Worm (Caenorhabditis elegans): ENCODE results near the gene aldo-2.

aldo-2 gene

ce11 chrIII:5874263-5874662 lies 2.2 kb downstream of the aldo-2 start (continued):
- TF ChIP-seq cebp-1 (GFP tag; IDR thresholded peaks at IDR 0.05), result no peak
- TF ChIP-seq cebp-1 (tag; optimal IDR thresholded peaks at IDR 0.05), result peak; percentile 21
- no peak for TF ChIP-seq F37B4.10 (GFP tag; IDR thresholded peaks at IDR 0.05)
- no peak for TF ChIP-seq ztf-3 (GFP tag; optimal IDR thresholded peaks at IDR 0.05)
- TF ChIP-seq lsy-27 (tag; optimal IDR thresholded peaks at IDR 0.05; ENCODE audit: borderline replicate concordance, insufficient read depth), result no peak
- TF ChIP-seq ztf-28 (GFP tag; IDR thresholded peaks at IDR 0.05), result no peak
- no peak for TF ChIP-seq him-1 (tag; optimal IDR thresholded peaks at IDR 0.05)
- TF ChIP-seq hrde-1 (tag; optimal IDR thresholded peaks at IDR 0.05; ENCODE audit: borderline replicate concordance), result peak; percentile 68
- peak; percentile 69; the same call in 1 of the 2 replicates for TF ChIP-seq madf-3 (GFP tag; IDR thresholded peaks at IDR 0.05)
- peak; percentile 12 for TF ChIP-seq sdz-38 (tag; optimal IDR thresholded peaks at IDR 0.05)
- TF ChIP-seq sptf-2 (GFP tag; optimal IDR thresholded peaks at IDR 0.05), result no peak
- TF ChIP-seq lin-35 (GFP tag; optimal IDR thresholded peaks at IDR 0.05), result peak in 1 of 3 experiments; percentile 56
- no peak for TF ChIP-seq ztf-18 (tag; optimal IDR thresholded peaks at IDR 0.05)
- no peak for TF ChIP-seq nhr-120 (GFP tag; IDR thresholded peaks at IDR 0.05)
- TF ChIP-seq egl-44 (GFP tag; IDR thresholded peaks at IDR 0.05), result no peak
- TF ChIP-seq tlf-1 (GFP tag; optimal IDR thresholded peaks at IDR 0.05), result peak; percentile 41
- TF ChIP-seq hmg-1.2 (GFP tag; IDR thresholded peaks at IDR 0.05), result no peak
- peak; percentile 89 for TF ChIP-seq ama-1 (optimal IDR thresholded peaks at IDR 0.05)
- TF ChIP-seq ama-1 (GFP tag; optimal IDR thresholded peaks at IDR 0.05), result peak in 1 of 2 experiments; percentile 3
- no peak for TF ChIP-seq B0261.1 (tag; optimal IDR thresholded peaks at IDR 0.05)
- no peak for TF ChIP-seq hlh-12 (tag; optimal IDR thresholded peaks at IDR 0.05)
- TF ChIP-seq aptf-2 (GFP tag; conservative IDR thresholded peaks at IDR 0.05), result no peak
- TF ChIP-seq lsl-1 (GFP tag; optimal IDR thresholded peaks at IDR 0.05), result no peak
- TF ChIP-seq ZK185.1 (tag; optimal IDR thresholded peaks at IDR 0.05; ENCODE audit: poor library complexity, severe bottlenecking), result peak; percentile 42
- TF ChIP-seq aptf-3 (GFP tag; IDR thresholded peaks at IDR 0.05), result no peak
- TF ChIP-seq ceh-40 (GFP tag; IDR thresholded peaks at IDR 0.05), result no peak
- no peak for TF ChIP-seq F49E8.2 (tag; optimal IDR thresholded peaks at IDR 0.05; ENCODE audit: insufficient read depth)
- TF ChIP-seq nhr-179 (tag; optimal IDR thresholded peaks at IDR 0.05), result no peak
- no peak for TF ChIP-seq bed-2 (GFP tag; IDR thresholded peaks at IDR 0.05)
- no peak for TF ChIP-seq athp-1 (tag; optimal IDR thresholded peaks at IDR 0.05)
- peak; percentile 4 for TF ChIP-seq tbp1 (GFP tag; optimal IDR thresholded peaks at IDR 0.05)
- TF ChIP-seq ceh-100 (GFP tag; IDR thresholded peaks at IDR 0.05), result no peak
- no peak for TF ChIP-seq F33H1.4 (GFP tag; IDR thresholded peaks at IDR 0.05)
- TF ChIP-seq snpc-1.3 (tag; optimal IDR thresholded peaks at IDR 0.05; ENCODE audit: insufficient read depth), result no peak
- no peak for TF ChIP-seq gei-17 (GFP tag; optimal IDR thresholded peaks at IDR 0.05)
- TF ChIP-seq unc-130 (GFP tag; optimal IDR thresholded peaks at IDR 0.05), result no peak
- peak; percentile 74 for TF ChIP-seq Y53G8AR.9 (GFP tag; conservative IDR thresholded peaks at IDR 0.05)
- no peak for TF ChIP-seq F57C9.4 (tag; optimal IDR thresholded peaks at IDR 0.05)
- no peak for TF ChIP-seq attf-5 (GFP tag; optimal IDR thresholded peaks at IDR 0.05)
- peak; percentile 73; the same call in 1 of the 2 replicates for TF ChIP-seq lin-26 (GFP tag; IDR thresholded peaks at IDR 0.05)
- TF ChIP-seq Y67H2A.10 (GFP tag; conservative IDR thresholded peaks at IDR 0.05), result no peak
- peak; percentile 65 for TF ChIP-seq ekl-4 (GFP tag; IDR thresholded peaks at IDR 0.05)
- no peak for TF ChIP-seq tbx-9 (tag; optimal IDR thresholded peaks at IDR 0.05; ENCODE audit: borderline replicate concordance)
- TF ChIP-seq nhr-27 (tag; optimal IDR thresholded peaks at IDR 0.05), result no peak
- no peak for TF ChIP-seq dpl-1 (GFP tag; optimal IDR thresholded peaks at IDR 0.05)
- no peak for TF ChIP-seq hlh-26 (GFP tag; conservative IDR thresholded peaks at IDR 0.05)
- peak; percentile 57 for TF ChIP-seq somi-1 (GFP tag; optimal IDR thresholded peaks at IDR 0.05)
- no peak for TF ChIP-seq D2030.7 (GFP tag; IDR thresholded peaks at IDR 0.05)
- TF ChIP-seq ztf-22 (GFP tag; optimal IDR thresholded peaks at IDR 0.05), result no peak

Measured in whole organism, young adult.